Worm (Caenorhabditis elegans): ENCODE results near the gene col-79.

Gene col-79

DNA sequence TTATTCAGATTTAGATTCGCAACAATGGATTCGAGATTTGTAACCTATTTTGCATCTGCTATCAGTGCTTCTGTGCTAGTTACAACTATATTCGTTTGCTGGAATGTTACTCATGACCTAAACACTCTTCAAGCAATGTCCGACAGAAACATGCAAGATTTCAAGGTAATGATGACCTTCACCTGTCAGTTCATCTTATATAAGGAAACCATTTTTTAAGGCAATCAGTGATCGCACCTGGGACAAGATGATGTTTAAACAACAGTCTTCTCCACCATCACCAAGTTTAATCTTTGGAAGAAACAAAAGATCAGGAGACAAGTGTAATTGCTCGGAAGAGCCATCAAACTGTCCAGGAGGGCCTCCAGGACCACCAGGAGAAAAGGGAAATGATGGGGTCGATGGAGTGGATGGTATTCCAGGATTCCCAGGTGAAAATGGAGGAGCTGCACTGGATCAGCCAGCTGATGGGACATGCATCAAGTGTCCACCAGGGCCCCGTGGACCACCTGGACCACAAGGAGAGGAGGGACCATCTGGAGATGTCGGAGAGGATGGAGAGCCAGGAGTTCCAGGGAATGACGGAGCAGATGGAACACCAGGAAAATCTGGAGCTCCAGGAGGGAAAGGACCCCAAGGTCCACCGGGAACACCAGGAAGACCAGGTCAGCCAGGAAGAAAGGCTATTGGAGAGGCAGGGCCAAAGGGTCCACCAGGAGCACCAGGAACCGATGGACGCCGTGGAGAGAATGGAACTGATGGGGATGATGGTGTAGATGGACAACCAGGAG, at the start of gene col-79:
col-79 (plus strand) TSS at position 20 of the 791 bp plus-strand sequence.
- TF ChIP-seq mdl-1 (tag; optimal IDR thresholded peaks at IDR 0.05) (no peak), dmd-8 (GFP tag; IDR thresholded peaks at IDR 0.05) (no peak), ceh-82 (tag; optimal IDR thresholded peaks at IDR 0.05) (no peak), skn-1 (tag; optimal IDR thresholded peaks at IDR 0.05) (no peak), ZK546.5 (tag; optimal IDR thresholded peaks at IDR 0.05) (no peak), fkh-10 (GFP tag; optimal IDR thresholded peaks at IDR 0.05) (no peak), F49E8.2 (tag; optimal IDR thresholded peaks at IDR 0.05; ENCODE audit: borderline replicate concordance) (no peak), nhr-28 (tag; optimal IDR thresholded peaks at IDR 0.05) (no peak), gei-8 (GFP tag; optimal IDR thresholded peaks at IDR 0.05) (no peak), T26A8.4 (GFP tag; IDR thresholded peaks at IDR 0.05) (no peak), ceh-20 (GFP tag; IDR thresholded peaks at IDR 0.05) (no peak), ceh-32 (tag; optimal IDR thresholded peaks at IDR 0.05; ENCODE audit: poor library complexity) (no peak), daf-19 (GFP tag; conservative IDR thresholded peaks at IDR 0.05) (no peak), D1046.2 (GFP tag; IDR thresholded peaks at IDR 0.05) (0 out of 2 replicates have a peak, but pooled peaks have one; percentile 10), mep-1 (tag; optimal IDR thresholded peaks at IDR 0.05) (no peak), nhr-41 (GFP tag; IDR thresholded peaks at IDR 0.05) (no peak), nhr-237 (tag; optimal IDR thresholded peaks at IDR 0.05) (no peak), lin-38 (GFP tag; IDR thresholded peaks at IDR 0.05) (no peak), hlh-11 (tag; optimal IDR thresholded peaks at IDR 0.05) (no peak), daf-8 (GFP tag; IDR thresholded peaks at IDR 0.05) (no peak), set-16 (GFP tag; IDR thresholded peaks at IDR 0.05) (peak; percentile 91), lin-1 (GFP tag; IDR thresholded peaks at IDR 0.05) (no peak), nhr-10 (tag; optimal IDR thresholded peaks at IDR 0.05) (no peak), unc-62 (GFP tag; optimal IDR thresholded peaks at IDR 0.05 in 1 of 2) (peak in 1 of 2 experiments; percentile 82), unc-62 (tag; optimal IDR thresholded peaks at IDR 0.05) (no peak)

DNA sequence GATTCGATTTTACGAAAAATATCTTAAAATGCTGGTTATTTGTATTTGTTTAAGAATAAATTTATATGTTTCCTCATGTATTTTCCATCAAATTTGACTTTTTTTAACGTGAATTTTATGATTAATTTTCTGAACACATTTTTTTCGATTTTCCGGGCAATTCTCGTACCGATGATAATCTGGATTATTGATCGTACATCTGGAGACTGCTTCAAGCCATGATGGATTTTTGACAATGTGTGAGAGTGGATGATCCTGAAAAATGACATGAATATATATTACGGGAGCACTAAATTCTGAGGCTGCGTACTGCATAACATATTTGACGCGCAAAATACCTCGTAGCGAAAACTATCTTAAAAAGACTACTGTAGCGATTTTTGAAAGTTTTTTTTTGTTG, 49.0 kb upstream of the col-79 start:
- TF ChIP-seq egl-27 (tag; optimal IDR thresholded peaks at IDR 0.05) (no peak), snpc-4 (tag; optimal IDR thresholded peaks at IDR 0.05) (no peak), T20F7.1 (GFP tag; optimal IDR thresholded peaks at IDR 0.05) (no peak), F26F4.8 (GFP tag; conservative IDR thresholded peaks at IDR 0.05) (no peak), ceh-62 (tag; optimal IDR thresholded peaks at IDR 0.05) (no peak), Y105C5A.15 (GFP tag; IDR thresholded peaks at IDR 0.05) (no peak), vab-7 (GFP tag; IDR thresholded peaks at IDR 0.05) (no peak), unc-62 (GFP tag; optimal IDR thresholded peaks at IDR 0.05 in 1 of 2) (peak in 1 of 2 experiments; percentile 92), unc-62 (tag; optimal IDR thresholded peaks at IDR 0.05) (no peak)

DNA sequence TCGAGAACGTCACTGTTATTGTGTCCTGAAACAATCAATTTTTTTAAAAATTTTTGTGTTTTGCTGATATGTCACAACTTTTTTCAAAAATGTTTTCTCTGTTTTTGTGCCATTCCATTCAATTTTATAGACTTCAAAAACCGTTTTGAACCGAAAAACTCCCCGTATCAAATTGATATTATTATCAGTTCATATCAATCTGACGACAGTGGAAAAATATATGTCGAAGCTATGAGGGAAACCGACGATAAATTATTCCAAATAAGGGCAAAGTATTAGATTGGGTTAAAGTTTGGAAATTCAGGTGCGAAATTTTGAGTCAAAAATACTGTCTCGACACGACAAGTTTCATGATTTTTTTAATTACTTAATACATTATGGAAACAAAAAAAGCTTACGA, 47.0 kb upstream of the col-79 start:
- no peak for TF ChIP-seq lin-38 (GFP tag; IDR thresholded peaks at IDR 0.05)
- TF ChIP-seq dve-1 (tag; optimal IDR thresholded peaks at IDR 0.05; ENCODE audit: insufficient read depth): peak; percentile 18
- TF ChIP-seq nhr-28 (tag; optimal IDR thresholded peaks at IDR 0.05): peak; percentile 46
- peak; percentile 69 for TF ChIP-seq pqm-1 (tag; optimal IDR thresholded peaks at IDR 0.05)

DNA sequence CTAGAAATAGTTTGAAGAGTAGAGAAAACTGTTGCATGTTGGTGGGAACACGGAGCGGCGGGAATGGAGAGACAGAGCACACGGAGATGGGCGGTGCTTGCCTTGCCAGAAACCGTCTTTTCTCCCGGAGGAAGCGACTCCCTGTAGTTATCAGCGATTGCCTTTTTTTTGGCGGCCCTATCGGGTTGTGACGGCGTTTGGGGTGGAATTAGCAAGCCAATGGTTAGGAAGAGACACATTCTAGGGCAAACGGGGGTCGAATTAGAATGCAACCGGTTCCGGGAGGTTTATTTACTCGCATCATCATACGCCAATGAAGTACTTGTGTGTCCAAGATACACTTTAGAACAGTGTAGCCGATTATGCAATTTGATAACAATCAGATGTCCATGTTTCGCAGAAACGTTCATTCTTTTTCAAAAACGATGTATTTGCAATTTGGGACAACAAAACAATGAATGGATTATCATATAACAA, 45.7 kb upstream of the col-79 start, which contains the start of gene lact-3:
lact-3 (minus strand) TSS at position 51 of the 477 bp plus-strand sequence.
- TF ChIP-seq ama-1 (optimal IDR thresholded peaks at IDR 0.05) (peak; percentile 58), php-3 (GFP tag; IDR thresholded peaks at IDR 0.05) (peak; percentile 51; the same call in 1 of the 2 replicates), lir-3 (tag; optimal IDR thresholded peaks at IDR 0.05) (no peak), lin-38 (GFP tag; IDR thresholded peaks at IDR 0.05) (peak; percentile 69), unc-62 (GFP tag; optimal IDR thresholded peaks at IDR 0.05 in 1 of 2) (peak in 1 of 2 experiments; percentile 3), unc-62 (tag; optimal IDR thresholded peaks at IDR 0.05) (no peak), dmd-6 (GFP tag; IDR thresholded peaks at IDR 0.05) (peak; percentile 44), tra-1 (GFP tag; IDR thresholded peaks at IDR 0.05) (peak; percentile 62; the same call in 1 of the 2 replicates), ces-1 (GFP tag; optimal IDR thresholded peaks at IDR 0.05) (no peak), hlh-30 (tag; optimal IDR thresholded peaks at IDR 0.05; ENCODE audit: insufficient read depth) (no peak), Y48G9A.11 (GFP tag; IDR thresholded peaks at IDR 0.05) (peak; percentile 40), madf-5 (GFP tag; IDR thresholded peaks at IDR 0.05) (no peak), mes-2 (tag; optimal IDR thresholded peaks at IDR 0.05; ENCODE audit: poor library complexity, severe bottlenecking) (peak; percentile 57), lin-1 (GFP tag; IDR thresholded peaks at IDR 0.05) (no peak), ctbp-1 (GFP tag; IDR thresholded peaks at IDR 0.05) (0 out of 2 replicates have a peak, but pooled peaks have one; percentile 29), mep-1 (tag; optimal IDR thresholded peaks at IDR 0.05) (no peak)
